Fruit fly (Drosophila melanogaster): Measurements from ENCODE around the gene Ptp61F.

Gene Ptp61F

DNA sequence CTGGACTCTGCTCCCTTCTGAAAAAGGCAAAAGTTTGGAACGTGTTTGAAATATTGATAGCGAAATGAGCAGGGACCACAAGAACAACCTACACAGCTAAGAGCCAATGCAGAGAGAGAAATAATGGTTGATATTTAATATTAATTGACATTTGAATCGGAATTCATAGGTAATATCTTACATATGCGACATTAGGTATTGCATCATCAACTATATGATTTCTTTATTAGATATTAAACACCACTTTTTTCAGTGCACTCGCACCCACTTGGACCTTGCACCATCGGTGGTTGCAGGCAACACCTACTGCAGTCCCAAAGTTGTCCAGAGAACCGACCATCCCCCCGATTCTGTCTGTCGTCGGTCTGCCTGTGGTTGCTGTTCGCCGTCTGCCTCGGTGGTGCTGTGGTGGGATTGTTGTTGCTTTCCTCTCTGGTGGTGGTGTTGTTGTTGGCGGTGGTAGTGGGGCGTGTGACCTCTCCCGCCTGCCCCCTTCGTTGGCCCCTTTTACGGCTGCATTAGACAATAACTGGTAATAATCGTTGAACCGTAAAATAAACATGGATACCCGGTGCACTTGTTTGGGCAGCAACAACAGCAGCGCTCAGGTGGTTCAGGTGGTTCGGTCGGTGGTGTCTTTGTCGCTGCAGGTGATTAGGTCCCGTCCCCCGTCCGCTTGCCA is 96.1 kb downstream of the Ptp61F start (continued):
- no peak for TF ChIP-seq ftz-f1 (GFP tag; optimal IDR thresholded peaks at IDR 0.05)
- TF ChIP-seq CG30431 (GFP tag; optimal IDR thresholded peaks at IDR 0.05) = peak; percentile 56
- TF ChIP-seq Six4 (GFP tag; optimal IDR thresholded peaks at IDR 0.05) = peak; percentile 31
- TF ChIP-seq exex (tag; optimal IDR thresholded peaks at IDR 0.05) = no peak
- TF ChIP-seq Hr51 (GFP tag; optimal IDR thresholded peaks at IDR 0.05) = peak in 1 of 2 experiments; percentile 56
- TF ChIP-seq seq (GFP tag; IDR thresholded peaks at IDR 0.05) = peak; percentile 37; the same call in 1 of the 2 replicates
- TF ChIP-seq CG13424 (tag; optimal IDR thresholded peaks at IDR 0.05) = peak; percentile 62
- no peak for TF ChIP-seq emc (GFP tag; optimal IDR thresholded peaks at IDR 0.05)
- peak; percentile 89 for TF ChIP-seq Med (GFP tag)
- no peak for TF ChIP-seq Elba2 (GFP tag; optimal IDR thresholded peaks at IDR 0.05)
- TF ChIP-seq CG17912 (GFP tag; optimal IDR thresholded peaks at IDR 0.05) = no peak
- no peak for TF ChIP-seq CG15073 (GFP tag; optimal IDR thresholded peaks at IDR 0.05)
- TF ChIP-seq Nf-YA (GFP tag; IDR thresholded peaks at IDR 0.05) = 0 out of 2 replicates have a peak, but pooled peaks have one; percentile 5
- no peak for TF ChIP-seq chinmo (GFP tag; IDR thresholded peaks at IDR 0.05; ENCODE audit: partially characterized antibody)
- no peak for TF ChIP-seq Dfd (GFP tag; optimal IDR thresholded peaks at IDR 0.05)
- peak; percentile 69 for TF ChIP-seq tap (tag; optimal IDR thresholded peaks at IDR 0.05)
- no peak for TF ChIP-seq Doc3 (GFP tag; IDR thresholded peaks at IDR 0.05; ENCODE audit: partially characterized antibody)
- TF ChIP-seq CG13123 (GFP tag; optimal IDR thresholded peaks at IDR 0.05) = no peak
- peak; percentile 56 for TF ChIP-seq CG17385 (GFP tag; optimal IDR thresholded peaks at IDR 0.05)
- peak; percentile 11 for TF ChIP-seq CG8089 (GFP tag; optimal IDR thresholded peaks at IDR 0.05)
- peak; percentile 38 for TF ChIP-seq CG9817 (tag; optimal IDR thresholded peaks at IDR 0.05)
- TF ChIP-seq Atf3 (GFP tag; optimal IDR thresholded peaks at IDR 0.05) = peak; percentile 18
- TF ChIP-seq Dek (tag; optimal IDR thresholded peaks at IDR 0.05) = peak; percentile 16
- TF ChIP-seq CG8359 (GFP tag; optimal IDR thresholded peaks at IDR 0.05; ENCODE audit: borderline replicate concordance) = peak; percentile 10
- TF ChIP-seq CG18011 (GFP tag; optimal IDR thresholded peaks at IDR 0.05) = no peak
- TF ChIP-seq Sry-β (GFP tag; optimal IDR thresholded peaks at IDR 0.05) = no peak
- no peak for TF ChIP-seq gsb (GFP tag; IDR thresholded peaks at IDR 0.05)
- TF ChIP-seq dati (GFP tag; IDR thresholded peaks at IDR 0.05) = no peak
- TF ChIP-seq gro (GFP tag; optimal IDR thresholded peaks at IDR 0.05) = no peak
- peak; percentile 78 for TF ChIP-seq CG12391 (tag; optimal IDR thresholded peaks at IDR 0.05)
- TF ChIP-seq bigmax (GFP tag; optimal IDR thresholded peaks at IDR 0.05) = no peak
- TF ChIP-seq ewg (GFP tag; optimal IDR thresholded peaks at IDR 0.05) = peak; percentile 57
- no peak for TF ChIP-seq CG11398 (GFP tag; optimal IDR thresholded peaks at IDR 0.05)
- no peak for TF ChIP-seq Adf1 (GFP tag; IDR thresholded peaks at IDR 0.05)
- TF ChIP-seq gsb-n (tag; optimal IDR thresholded peaks at IDR 0.05) = peak; percentile 66
- TF ChIP-seq Hr78 (GFP tag; optimal IDR thresholded peaks at IDR 0.05) = peak in 1 of 2 experiments; percentile 90
- peak; percentile 72 for TF ChIP-seq CG2678 (tag; optimal IDR thresholded peaks at IDR 0.05)
- no peak for TF ChIP-seq CG3281 (GFP tag; optimal IDR thresholded peaks at IDR 0.05)
- peak; percentile 29 for TF ChIP-seq sqz (GFP tag; optimal IDR thresholded peaks at IDR 0.05)
- no peak for TF ChIP-seq pros (GFP tag; optimal IDR thresholded peaks at IDR 0.05)
- TF ChIP-seq sr (GFP tag; IDR thresholded peaks at IDR 0.05) = no peak
- no peak for TF ChIP-seq Hey (tag; optimal IDR thresholded peaks at IDR 0.05)
- TF ChIP-seq Ravus (GFP tag; IDR thresholded peaks at IDR 0.05) = no peak
- TF ChIP-seq grn (GFP tag; optimal IDR thresholded peaks at IDR 0.05) = no peak
- no peak for TF ChIP-seq crp (GFP tag; optimal IDR thresholded peaks at IDR 0.05)
- no peak for TF ChIP-seq fu2 (GFP tag; optimal IDR thresholded peaks at IDR 0.05)
- TF ChIP-seq Mes4 (GFP tag; optimal IDR thresholded peaks at IDR 0.05) = no peak
- TF ChIP-seq CG8388 (GFP tag; optimal IDR thresholded peaks at IDR 0.05) = peak; percentile 77
- no peak for TF ChIP-seq Bteb2 (GFP tag; optimal IDR thresholded peaks at IDR 0.05)

All from whole organism, embryonic.